Fruit fly (Drosophila melanogaster) whole organism, prepupa: ENCODE results near the gene CG7655.

Experiments used
- Blimp-1 ChIP-seq: fragments of 200-800 bp; sonication (Bioruptor generic); optimal IDR thresholded peaks from 3 replicates; lab custom pipeline; 2017; ENCODE audit warnings: missing biosample characterization, missing genetic modification characterization, mild to moderate bottlenecking, moderate library complexity, missing genetic modification reagents
- CG10669 ChIP-seq: fragments of 200-800 bp; sonication (Bioruptor generic); optimal IDR thresholded peaks from 3 replicates; lab custom pipeline; 2018; ENCODE audit warnings: missing biosample characterization, mild to moderate bottlenecking, missing genetic modification characterization, moderate library complexity
- CG11762 ChIP-seq: fragments of 200-800 bp; sonication (Bioruptor generic); optimal IDR thresholded peaks from 3 replicates; lab custom pipeline; 2016; ENCODE audit warnings: missing biosample characterization, missing genetic modification characterization; ENCODE audit not compliant: insufficient read depth
- CG11902 ChIP-seq: fragments of 200-800 bp; sonication (Bioruptor generic); optimal IDR thresholded peaks from 3 replicates; lab custom pipeline; 2016; ENCODE audit warnings: missing biosample characterization, missing genetic modification characterization
- CG15336 ChIP-seq: fragments of 200-800 bp; sonication (Bioruptor generic); IDR thresholded peaks from 2 replicates; pipeline ENCODE4 v1.3.6; 2022; ENCODE audit warnings: missing biosample characterization, missing genetic modification characterization
- CG1621 ChIP-seq: fragments of 200-800 bp; sonication (Bioruptor generic); optimal IDR thresholded peaks from 3 replicates; lab custom pipeline; 2018; ENCODE audit warnings: missing biosample characterization, mild to moderate bottlenecking, missing genetic modification characterization
- CG16779 ChIP-seq: fragments of 200-800 bp; sonication (Bioruptor generic); optimal IDR thresholded peaks from 3 replicates; lab custom pipeline; 2017; ENCODE audit warnings: missing biosample characterization, mild to moderate bottlenecking, missing genetic modification characterization
- CG3032 ChIP-seq: fragments of 200-800 bp; optimal IDR thresholded peaks from 2 replicates; lab custom pipeline; 2019; ENCODE audit warnings: missing biosample characterization, mild to moderate bottlenecking, missing genetic modification characterization, moderate library complexity
- CG32006 ChIP-seq: fragments of 200-800 bp; sonication (Bioruptor generic); optimal IDR thresholded peaks from 3 replicates; lab custom pipeline; 2017; ENCODE audit warnings: missing biosample characterization, mild to moderate bottlenecking, missing genetic modification characterization
- CG34406 ChIP-seq: fragments of 200-800 bp; sonication (Bioruptor generic); optimal IDR thresholded peaks from 3 replicates; lab custom pipeline; 2016; ENCODE audit warnings: missing biosample characterization, missing genetic modification characterization
- CG3919 ChIP-seq: fragments of 200-800 bp; sonication (Bioruptor generic); optimal IDR thresholded peaks from 3 replicates; lab custom pipeline; 2016; ENCODE audit warnings: missing biosample characterization, missing genetic modification characterization
- CG4318 ChIP-seq: fragments of 200-800 bp; sonication (Bioruptor generic); optimal IDR thresholded peaks from 3 replicates; lab custom pipeline; 2017; ENCODE audit warnings: missing biosample characterization, mild to moderate bottlenecking, missing genetic modification characterization
- CG6276 ChIP-seq: fragments of 200-800 bp; sonication (Bioruptor generic); optimal IDR thresholded peaks from 2 replicates; lab custom pipeline; 2017; ENCODE audit warnings: missing biosample characterization, mild to moderate bottlenecking, missing genetic modification characterization
- CG6792 ChIP-seq: fragments of 200-800 bp; sonication (Bioruptor generic); optimal IDR thresholded peaks from 3 replicates; lab custom pipeline; 2016; ENCODE audit warnings: missing biosample characterization, missing genetic modification characterization
- CG6808 ChIP-seq: fragments of 200-800 bp; sonication (Bioruptor generic); optimal IDR thresholded peaks from 3 replicates; lab custom pipeline; 2017; ENCODE audit warnings: missing biosample characterization, missing genetic modification characterization, mild to moderate bottlenecking, moderate library complexity, missing genetic modification reagents
- CG6854 ChIP-seq: fragments of 200-800 bp; sonication (Bioruptor generic); optimal IDR thresholded peaks from 2 replicates; lab custom pipeline; 2017; ENCODE audit warnings: missing biosample characterization, mild to moderate bottlenecking, missing genetic modification characterization
- CG7368 ChIP-seq: fragments of 200-800 bp; sonication (Bioruptor generic); optimal IDR thresholded peaks from 3 replicates; lab custom pipeline; 2016; ENCODE audit warnings: missing biosample characterization, missing genetic modification characterization
- CG8119 ChIP-seq: fragments of 200-800 bp; sonication (Bioruptor generic); IDR thresholded peaks from 3 replicates; pipeline ENCODE4 v1.3.6; 2022; ENCODE audit warnings: missing biosample characterization, missing genetic modification characterization
- CG8319 ChIP-seq: fragments of 200-800 bp; sonication (Bioruptor generic); optimal IDR thresholded peaks from 3 replicates; lab custom pipeline; 2016; ENCODE audit warnings: missing biosample characterization, missing genetic modification characterization
- CG8632 ChIP-seq: fragments of 200-800 bp; sonication (Bioruptor generic); optimal IDR thresholded peaks from 3 replicates; lab custom pipeline; 2016; ENCODE audit warnings: missing biosample characterization, missing genetic modification characterization
- Eip78C ChIP-seq: fragments of 200-800 bp; sonication (Bioruptor generic); peaks from one replicate; lab custom pipeline; 2016; ENCODE audit warnings: missing biosample characterization, missing genetic modification characterization
- Gug ChIP-seq: fragments of 200-800 bp; sonication (Bioruptor generic); IDR thresholded peaks from 2 replicates; pipeline ENCODE4 v1.3.6; 2022; ENCODE audit warnings: missing biosample characterization, missing genetic modification characterization
- Hr38 ChIP-seq: sonication (Bioruptor generic); optimal IDR thresholded peaks from 2 replicates; lab custom pipeline; 2016; ENCODE audit warnings: missing biosample characterization, missing genetic modification characterization
- Hr39 ChIP-seq: fragments of 200-800 bp; sonication (Bioruptor generic); optimal IDR thresholded peaks from 2 replicates; lab custom pipeline; 2016; ENCODE audit warnings: missing biosample characterization, missing genetic modification characterization
- OdsH ChIP-seq: fragments of 200-800 bp; sonication (Bioruptor generic); optimal IDR thresholded peaks from 3 replicates; lab custom pipeline; 2016; ENCODE audit warnings: missing biosample characterization, missing genetic modification characterization
- Smox ChIP-seq: fragments of 200-800 bp; sonication (Bioruptor generic); optimal IDR thresholded peaks from 3 replicates; lab custom pipeline; 2016; ENCODE audit warnings: missing biosample characterization, missing genetic modification characterization
- Sox14 ChIP-seq: fragments of 200-800 bp; sonication (Bioruptor generic); optimal IDR thresholded peaks from 3 replicates; lab custom pipeline; 2016; ENCODE audit warnings: missing biosample characterization, missing genetic modification characterization
- Sox15 ChIP-seq: fragments of 200-800 bp; sonication (Bioruptor generic); optimal IDR thresholded peaks from 3 replicates; lab custom pipeline; 2016; ENCODE audit warnings: missing biosample characterization, missing genetic modification characterization
- achi ChIP-seq: fragments of 200-800 bp; sonication (Bioruptor generic); optimal IDR thresholded peaks from 3 replicates; lab custom pipeline; 2016; ENCODE audit warnings: missing biosample characterization, missing genetic modification characterization
- acj6 ChIP-seq: fragments of 200-800 bp; sonication (Bioruptor generic); optimal IDR thresholded peaks from 3 replicates; lab custom pipeline; 2016; ENCODE audit warnings: missing biosample characterization, missing genetic modification characterization
- cyc ChIP-seq: fragments of 200-800 bp; sonication (Bioruptor generic); optimal IDR thresholded peaks from 3 replicates; lab custom pipeline; 2016; ENCODE audit warnings: missing biosample characterization, missing genetic modification characterization
- dac ChIP-seq: fragments of 200-800 bp; sonication (Bioruptor generic); optimal IDR thresholded peaks from 2 replicates; lab custom pipeline; 2017; ENCODE audit warnings: missing biosample characterization, mild to moderate bottlenecking, missing genetic modification characterization
- dsx ChIP-seq: fragments of 200-800 bp; optimal IDR thresholded peaks from 3 replicates; lab custom pipeline; 2019; ENCODE audit warnings: missing biosample characterization, mild to moderate bottlenecking, missing genetic modification characterization, moderate library complexity; ENCODE audit not compliant: poor library complexity, severe bottlenecking
- eg ChIP-seq: fragments of 200-800 bp; sonication (Bioruptor generic); IDR thresholded peaks from 3 replicates; pipeline ENCODE4 v1.3.6; 2022; ENCODE audit warnings: missing biosample characterization, missing genetic modification characterization
- esn ChIP-seq: fragments of 200-800 bp; sonication (Bioruptor generic); optimal IDR thresholded peaks from 2 replicates; lab custom pipeline; 2016; ENCODE audit warnings: missing biosample characterization, mild to moderate bottlenecking, missing genetic modification characterization, moderate library complexity
- fd59A ChIP-seq: fragments of 200-800 bp; sonication (Bioruptor generic); optimal IDR thresholded peaks from 2 replicates; lab custom pipeline; 2017; ENCODE audit warnings: missing biosample characterization, mild to moderate bottlenecking, missing genetic modification characterization, missing genetic modification reagents
- fd85E ChIP-seq: fragments of 200-800 bp; sonication (Bioruptor generic); optimal IDR thresholded peaks from 3 replicates; lab custom pipeline; 2016; ENCODE audit warnings: missing biosample characterization, missing genetic modification characterization
- fkh ChIP-seq: fragments of 200-800 bp; sonication (Bioruptor generic); optimal IDR thresholded peaks from 3 replicates; lab custom pipeline; 2017; ENCODE audit warnings: missing biosample characterization, mild to moderate bottlenecking, missing genetic modification characterization, moderate library complexity
- net ChIP-seq: fragments of 200-800 bp; sonication (Bioruptor generic); optimal IDR thresholded peaks from 3 replicates; lab custom pipeline; 2016; ENCODE audit warnings: missing biosample characterization, missing genetic modification characterization
- pdm3 ChIP-seq: fragments of 200-800 bp; sonication (Bioruptor generic); optimal IDR thresholded peaks from 3 replicates; lab custom pipeline; 2016; ENCODE audit warnings: missing biosample characterization, missing genetic modification characterization
- salr ChIP-seq, 2 experiments: fragments of 200-800 bp; sonication (Bioruptor generic); optimal IDR thresholded peaks; 3 replicates each; lab custom pipeline; 2016 to 2018; ENCODE audit warnings: missing biosample characterization in 2 of 2, missing genetic modification characterization in 2 of 2, mild to moderate bottlenecking in 1 of 2
- spab ChIP-seq: fragments of 200-800 bp; sonication (Bioruptor generic); optimal IDR thresholded peaks from 2 replicates; lab custom pipeline; 2017; ENCODE audit warnings: missing biosample characterization, mild to moderate bottlenecking, missing genetic modification characterization, missing genetic modification reagents
- ss ChIP-seq, 2 experiments: fragments of 200-800 bp; sonication (Bioruptor generic); optimal IDR thresholded peaks; 2 replicates in 1 of 2; 3 replicates in 1 of 2; lab custom pipeline; 2017 to 2018; ENCODE audit warnings: mild to moderate bottlenecking in 2 of 2, missing biosample characterization in 2 of 2, missing genetic modification characterization in 2 of 2, moderate library complexity in 1 of 2
- topi ChIP-seq: fragments of 200-800 bp; sonication (Bioruptor generic); optimal IDR thresholded peaks from 3 replicates; lab custom pipeline; 2016; ENCODE audit warnings: missing biosample characterization, missing genetic modification characterization

Gene CG7655

dm6 chr3R:17700488-17701130 lies 18.1 kb downstream of the CG7655 start (continued):
- peak; percentile 91 for TF ChIP-seq fd59A (GFP tag; lab: Kevin White, UChicago)
- TF ChIP-seq pdm3 (GFP tag; lab: Kevin White, UChicago), result peak; percentile 92
- TF ChIP-seq dsx (GFP tag; lab: Kevin White, UChicago), result peak; percentile 98
- peak; percentile 99 for TF ChIP-seq CG15336 (GFP tag; lab: Robert Waterston, UW)
- peak; percentile 97 for TF ChIP-seq Gug (GFP tag; lab: Robert Waterston, UW)
- peak; percentile 99 for TF ChIP-seq CG32006
- TF ChIP-seq OdsH (GFP tag; lab: Kevin White, UChicago), result peak; percentile 99
- peak; percentile 95 for TF ChIP-seq Blimp-1 (GFP tag; lab: Kevin White, UChicago)
- peak; percentile 98 for TF ChIP-seq achi (GFP tag; lab: Kevin White, UChicago)
- peak; percentile 98 for TF ChIP-seq acj6
- TF ChIP-seq CG16779 (tag; lab: Kevin White, UChicago), result peak; percentile 97
- TF ChIP-seq CG4318 (GFP tag; lab: Kevin White, UChicago), result peak; percentile 96
- peak; percentile 83 for TF ChIP-seq CG6854 (GFP tag; lab: Kevin White, UChicago)
- TF ChIP-seq spab (GFP tag; lab: Kevin White, UChicago), result peak; percentile 97
- TF ChIP-seq CG10669 (GFP tag; lab: Kevin White, UChicago), result peak; percentile 97
- peak; percentile 98 for TF ChIP-seq CG6276 (GFP tag; lab: Kevin White, UChicago)
- peak; percentile 96 for TF ChIP-seq CG11762 (GFP tag; lab: Kevin White, UChicago)
- TF ChIP-seq CG7368, result peak; percentile 92
- peak; percentile 88 for TF ChIP-seq cyc (GFP tag; lab: Kevin White, UChicago)
- peak; percentile 97 for TF ChIP-seq CG6808 (GFP tag; lab: Kevin White, UChicago)
- TF ChIP-seq ss (GFP tag; optimal IDR thresholded peaks at IDR 0.05; lab: Kevin White, UChicago), result peak; percentile 97 to 98
- TF ChIP-seq net (GFP tag; lab: Kevin White, UChicago), result peak; percentile 96
- TF ChIP-seq, all 60 proteins: peak for 59

dm6 chr3R:17701131-17701593 lies 18.7 kb downstream of the CG7655 start:
- TF ChIP-seq CG8632 (GFP tag; lab: Kevin White, UChicago), result no peak
- no peak for TF ChIP-seq acj6
- TF ChIP-seq CG11902, result no peak
- TF ChIP-seq Blimp-1 (GFP tag; lab: Kevin White, UChicago), result no peak
- no peak for TF ChIP-seq fd59A (GFP tag; lab: Kevin White, UChicago)
- TF ChIP-seq CG8319 (GFP tag; lab: Kevin White, UChicago), result no peak
- peak; percentile 31 to 38 for TF ChIP-seq ss (GFP tag; optimal IDR thresholded peaks at IDR 0.05; lab: Kevin White, UChicago)
- TF ChIP-seq CG10669 (GFP tag; lab: Kevin White, UChicago), result no peak
- peak; percentile 5 for TF ChIP-seq CG6808 (GFP tag; lab: Kevin White, UChicago)
- TF ChIP-seq CG3032 (tag; lab: Kevin White, UChicago), result peak; percentile 8
- peak; percentile 4 for TF ChIP-seq cyc (GFP tag; lab: Kevin White, UChicago)
- TF ChIP-seq CG16779 (tag; lab: Kevin White, UChicago), result no peak
- TF ChIP-seq CG1621 (tag; lab: Kevin White, UChicago), result peak; percentile 12
- TF ChIP-seq Hr39 (GFP tag; lab: Kevin White, UChicago), result no peak
- no peak for TF ChIP-seq eg (GFP tag; lab: Robert Waterston, UW)
- TF ChIP-seq spab (GFP tag; lab: Kevin White, UChicago), result no peak
- no peak for TF ChIP-seq Sox15 (GFP tag; lab: Kevin White, UChicago)
- TF ChIP-seq CG6854 (GFP tag; lab: Kevin White, UChicago), result peak; percentile 71
- TF ChIP-seq topi (GFP tag; lab: Kevin White, UChicago), result no peak
- peak; percentile 39 for TF ChIP-seq fkh
- TF ChIP-seq CG15336 (GFP tag; lab: Robert Waterston, UW), result peak; percentile 47; the same call in 1 of the 2 replicates
- TF ChIP-seq achi (GFP tag; lab: Kevin White, UChicago), result no peak
- no peak for TF ChIP-seq Gug (GFP tag; lab: Robert Waterston, UW)
- no peak for TF ChIP-seq CG11762 (GFP tag; lab: Kevin White, UChicago)
- peak; percentile 11 for TF ChIP-seq CG34406 (GFP tag; lab: Kevin White, UChicago)
- no peak for TF ChIP-seq net (GFP tag; lab: Kevin White, UChicago)
- 0 out of 3 replicates have a peak, but pooled peaks have one; percentile 8 for TF ChIP-seq CG8119 (GFP tag; lab: Robert Waterston, UW)
- TF ChIP-seq CG32006, result no peak
- TF ChIP-seq CG4318 (GFP tag; lab: Kevin White, UChicago), result no peak
- TF ChIP-seq CG3919 (GFP tag; lab: Kevin White, UChicago), result peak; percentile 2
- TF ChIP-seq Smox (GFP tag; lab: Kevin White, UChicago), result no peak
- TF ChIP-seq Eip78C, result peak; percentile 76
- no peak for TF ChIP-seq esn (GFP tag; lab: Kevin White, UChicago)
- no peak for TF ChIP-seq Hr38
- TF ChIP-seq CG6792 (GFP tag; lab: Kevin White, UChicago), result peak; percentile 6
- TF ChIP-seq salr (GFP tag; optimal IDR thresholded peaks at IDR 0.05; lab: Kevin White, UChicago), result peak in 1 of 2 experiments; percentile 42
- no peak for TF ChIP-seq dac
- TF ChIP-seq Sox14 (GFP tag; lab: Kevin White, UChicago), result peak; percentile 68
- TF ChIP-seq fd85E (GFP tag; lab: Kevin White, UChicago), result no peak
